Fruit fly (Drosophila melanogaster): ENCODE data around the gene CG33689.

CG33689 gene

dm6 chr3L:16228659-16229205 lies 28.7 kb downstream of the CG33689 start, which contains the start of gene Tmx3 (continued):
- TF ChIP-seq CG11723 (GFP tag; optimal IDR thresholded peaks at IDR 0.05) (no peak), CG10543 (GFP tag; optimal IDR thresholded peaks at IDR 0.05) (no peak), Side (GFP tag; optimal IDR thresholded peaks at IDR 0.05) (peak; percentile 10), Med (GFP tag) (peak; percentile 94), CG6765 (GFP tag; optimal IDR thresholded peaks at IDR 0.05) (peak; percentile 58), CG3726 (GFP tag; IDR thresholded peaks at IDR 0.05) (peak; percentile 89), CG3407 (GFP tag; optimal IDR thresholded peaks at IDR 0.05) (peak; percentile 71), CkIIα-i1 (GFP tag; IDR thresholded peaks at IDR 0.05) (no peak), Rfx (GFP tag; IDR thresholded peaks at IDR 0.05) (peak; percentile 95), CG3838 (GFP tag; optimal IDR thresholded peaks at IDR 0.05) (peak; percentile 70), tx (GFP tag; optimal IDR thresholded peaks at IDR 0.05) (peak; percentile 22), Sry-δ (GFP tag; optimal IDR thresholded peaks at IDR 0.05) (peak; percentile 26), CG6654 (GFP tag; optimal IDR thresholded peaks at IDR 0.05) (peak; percentile 33), CG5245 (GFP tag; optimal IDR thresholded peaks at IDR 0.05) (peak; percentile 57), CG9437 (GFP tag; optimal IDR thresholded peaks at IDR 0.05) (peak; percentile 74), pnt (GFP tag; optimal IDR thresholded peaks at IDR 0.05) (peak; percentile 55), MBD-R2 (GFP tag; IDR thresholded peaks at IDR 0.05) (peak; percentile 94), D (optimal IDR thresholded peaks at IDR 0.05) (no peak), D (GFP tag; optimal IDR thresholded peaks at IDR 0.05) (peak; percentile 68), eve (GFP tag; optimal IDR thresholded peaks at IDR 0.05) (no peak), chn (GFP tag; optimal IDR thresholded peaks at IDR 0.05) (peak; percentile 59), Lpt (GFP tag; optimal IDR thresholded peaks at IDR 0.05) (no peak), CG17186 (GFP tag; optimal IDR thresholded peaks at IDR 0.05) (peak; percentile 11), Dad (GFP tag; optimal IDR thresholded peaks at IDR 0.05) (peak; percentile 58), Six4 (GFP tag; optimal IDR thresholded peaks at IDR 0.05) (peak; percentile 75), hth (optimal IDR thresholded peaks at IDR 0.05) (no peak), CG30403 (GFP tag; optimal IDR thresholded peaks at IDR 0.05) (peak; percentile 90), gsb-n (tag; optimal IDR thresholded peaks at IDR 0.05) (peak; percentile 85), ERR (GFP tag; optimal IDR thresholded peaks at IDR 0.05) (no peak), ci (GFP tag; IDR thresholded peaks at IDR 0.05) (peak; percentile 93), CG4360 (GFP tag; IDR thresholded peaks at IDR 0.05) (peak; percentile 68), tup (GFP tag; optimal IDR thresholded peaks at IDR 0.05) (peak; percentile 40), CG4404 (GFP tag; IDR thresholded peaks at IDR 0.05) (peak; percentile 83), repo (GFP tag; optimal IDR thresholded peaks at IDR 0.05) (no peak), caup (GFP tag; optimal IDR thresholded peaks at IDR 0.05; ENCODE audit: severe bottlenecking) (peak; percentile 62), Chrac-16 (GFP tag; optimal IDR thresholded peaks at IDR 0.05) (peak; percentile 86), salm (tag; optimal IDR thresholded peaks at IDR 0.05) (no peak), CG7271 (tag; optimal IDR thresholded peaks at IDR 0.05) (peak; percentile 52), CG7839 (tag; optimal IDR thresholded peaks at IDR 0.05) (peak; percentile 92), jigr1 (GFP tag; IDR thresholded peaks at IDR 0.05) (peak; percentile 77), Oaz (GFP tag; IDR thresholded peaks at IDR 0.05) (peak; percentile 76), CG16815 (GFP tag; optimal IDR thresholded peaks at IDR 0.05) (peak; percentile 84), bowl (GFP tag; IDR thresholded peaks at IDR 0.05) (peak; percentile 58; the same call in 1 of the 2 replicates), zfh2 (GFP tag; optimal IDR thresholded peaks at IDR 0.05) (peak; percentile 74), lilli (GFP tag; optimal IDR thresholded peaks at IDR 0.05) (peak; percentile 82), Hr3 (GFP tag; optimal IDR thresholded peaks at IDR 0.05) (peak; percentile 93), btn (GFP tag; optimal IDR thresholded peaks at IDR 0.05) (no peak), CG6175 (GFP tag; IDR thresholded peaks at IDR 0.05) (peak; percentile 65; the same call in 2 of the 3 replicates), CG1602 (GFP tag; optimal IDR thresholded peaks at IDR 0.05) (peak; percentile 90), slou (GFP tag; optimal IDR thresholded peaks at IDR 0.05) (peak; percentile 67), toy (GFP tag; IDR thresholded peaks at IDR 0.05) (peak; percentile 72; the same call in 1 of the 2 replicates), sug (tag; optimal IDR thresholded peaks at IDR 0.05) (peak; percentile 31)
